Fruit fly (Drosophila melanogaster) whole organism, embryonic: ENCODE results near the gene CG43064.

ENCODE experiments used
- Antp ChIP-seq: fragments of 200-800 bp; sonication (Bioruptor generic); optimal IDR thresholded peaks from 3 replicates; lab custom pipeline; 2016; ENCODE audit warnings: missing biosample characterization, missing genetic modification characterization
- Asciz ChIP-seq: fragments of 200-800 bp; sonication (Bioruptor generic); optimal IDR thresholded peaks from 2 replicates; lab custom pipeline; 2017; ENCODE audit warnings: missing biosample characterization, mild to moderate bottlenecking, missing genetic modification characterization, missing genetic modification reagents
- Atf6 ChIP-seq: fragments of 200-800 bp; sonication (Bioruptor generic); IDR thresholded peaks from 2 replicates; pipeline ENCODE4 v1.3.6; 2022; ENCODE audit warnings: missing biosample characterization, missing genetic modification characterization
- CG10431 ChIP-seq: fragments of 200-800 bp; sonication (Bioruptor generic); optimal IDR thresholded peaks from 3 replicates; lab custom pipeline; 2018; ENCODE audit warnings: missing biosample characterization, mild to moderate bottlenecking, missing genetic modification characterization
- CG10654 ChIP-seq: fragments of 200-800 bp; sonication (Bioruptor generic); optimal IDR thresholded peaks from 2 replicates; lab custom pipeline; 2016; ENCODE audit warnings: missing biosample characterization, missing genetic modification characterization
- CG10979 ChIP-seq: fragments of 200-800 bp; sonication (Bioruptor generic); optimal IDR thresholded peaks from 2 replicates; lab custom pipeline; 2018; ENCODE audit warnings: missing biosample characterization, mild to moderate bottlenecking, missing genetic modification characterization, moderate library complexity
- CG11398 ChIP-seq: fragments of 200-800 bp; sonication (Bioruptor generic); optimal IDR thresholded peaks from 2 replicates; lab custom pipeline; 2016; ENCODE audit warnings: missing biosample characterization, missing genetic modification characterization
- CG14965 ChIP-seq: fragments of 200-800 bp; sonication (Bioruptor generic); optimal IDR thresholded peaks from 2 replicates; lab custom pipeline; 2016; ENCODE audit warnings: missing biosample characterization, missing genetic modification characterization, borderline replicate concordance
- CG15696 ChIP-seq: fragments of 200-800 bp; sonication (Bioruptor generic); optimal IDR thresholded peaks from 2 replicates; lab custom pipeline; 2019; ENCODE audit warnings: missing biosample characterization, mild to moderate bottlenecking, missing genetic modification characterization, moderate library complexity
- CG16863 ChIP-seq: fragments of 200-800 bp; sonication (Bioruptor generic); optimal IDR thresholded peaks from 3 replicates; lab custom pipeline; 2016; ENCODE audit warnings: missing biosample characterization, missing genetic modification characterization
- CG18262 ChIP-seq: fragments of 200-800 bp; optimal IDR thresholded peaks from 3 replicates; lab custom pipeline; 2019; ENCODE audit warnings: missing biosample characterization, mild to moderate bottlenecking, missing genetic modification characterization, moderate library complexity
- CG18599 ChIP-seq: fragments of 200-800 bp; sonication (Bioruptor generic); optimal IDR thresholded peaks from 3 replicates; lab custom pipeline; 2017; ENCODE audit warnings: missing biosample characterization, missing genetic modification characterization, mild to moderate bottlenecking, moderate library complexity, missing genetic modification reagents
- CG34224 ChIP-seq: fragments of 200-800 bp; sonication (Bioruptor generic); IDR thresholded peaks from 3 replicates; pipeline ENCODE4 v1.3.6; 2022; ENCODE audit warnings: missing biosample characterization, missing genetic modification characterization; ENCODE audit not compliant: partially characterized antibody
- CG6654 ChIP-seq: fragments of 200-800 bp; sonication (Bioruptor generic); optimal IDR thresholded peaks from 2 replicates; lab custom pipeline; 2017; ENCODE audit warnings: missing biosample characterization, mild to moderate bottlenecking, missing genetic modification characterization
- CG6791 ChIP-seq: fragments of 200-800 bp; sonication (Bioruptor generic); IDR thresholded peaks from 3 replicates; pipeline ENCODE4 v1.3.6; 2022; ENCODE audit warnings: missing biosample characterization, missing genetic modification characterization; ENCODE audit not compliant: partially characterized antibody
- CG7357 ChIP-seq: fragments of 200-800 bp; sonication (Bioruptor generic); IDR thresholded peaks from 3 replicates; pipeline ENCODE4 v1.3.6; 2022; ENCODE audit warnings: missing biosample characterization, missing genetic modification characterization
- CG7556 ChIP-seq: fragments of 200-800 bp; sonication (Bioruptor generic); optimal IDR thresholded peaks from 2 replicates; lab custom pipeline; 2017; ENCODE audit warnings: missing biosample characterization, mild to moderate bottlenecking, missing genetic modification characterization
- CG7987 ChIP-seq: fragments of 200-800 bp; sonication (Bioruptor generic); optimal IDR thresholded peaks from 2 replicates; lab custom pipeline; 2018; ENCODE audit warnings: missing biosample characterization, mild to moderate bottlenecking, missing genetic modification characterization, moderate library complexity
- CG8290 ChIP-seq, 3 experiments: fragments of 200-800 bp; sonication (Bioruptor generic); optimal IDR thresholded peaks; 2 replicates each; lab custom pipeline; 2016 to 2019; ENCODE audit warnings: missing biosample characterization in 3 of 3, missing genetic modification characterization in 3 of 3, mild to moderate bottlenecking in 2 of 3, moderate library complexity in 1 of 3
- CG9437 ChIP-seq: fragments of 200-800 bp; sonication (Bioruptor generic); optimal IDR thresholded peaks from 2 replicates; lab custom pipeline; 2018; ENCODE audit warnings: missing biosample characterization, mild to moderate bottlenecking, missing genetic modification characterization
- CG9727 ChIP-seq: fragments of 200-800 bp; sonication (Bioruptor generic); optimal IDR thresholded peaks from 3 replicates; lab custom pipeline; 2017; ENCODE audit warnings: missing biosample characterization, mild to moderate bottlenecking, missing genetic modification characterization
- CkIIα-i1 ChIP-seq: fragments of 200-800 bp; sonication (Bioruptor generic); IDR thresholded peaks from 2 replicates; pipeline ENCODE4 v1.3.6; 2022; ENCODE audit warnings: missing biosample characterization, missing genetic modification characterization
- CoRest ChIP-seq: fragments of 200-800 bp; sonication (Bioruptor generic); optimal IDR thresholded peaks from 3 replicates; lab custom pipeline; 2018; ENCODE audit warnings: missing biosample characterization, mild to moderate bottlenecking, missing genetic modification characterization, moderate library complexity
- Dfd ChIP-seq, 2 experiments: fragments of >200 bp; optimal IDR thresholded peaks; 2 replicates each; lab custom pipeline; 2017; ENCODE audit warnings: missing biosample characterization in 2 of 2, missing genetic modification characterization in 2 of 2
- Elba2 ChIP-seq: fragments of 200-800 bp; sonication (Bioruptor generic); optimal IDR thresholded peaks from 3 replicates; lab custom pipeline; 2016; ENCODE audit warnings: missing biosample characterization, missing genetic modification characterization
- Gsc ChIP-seq: fragments of 200-800 bp; sonication (Bioruptor generic); IDR thresholded peaks from 2 replicates; pipeline ENCODE4 v1.3.6; 2022; ENCODE audit warnings: missing biosample characterization, missing genetic modification characterization
- Hr51 ChIP-seq, 2 experiments: fragments of 200-800 bp; sonication (Bioruptor generic); optimal IDR thresholded peaks; 2 replicates in 1 of 2; 3 replicates in 1 of 2; lab custom pipeline; 2016 to 2018; ENCODE audit warnings: missing biosample characterization in 2 of 2, missing genetic modification characterization in 2 of 2, mild to moderate bottlenecking in 1 of 2, moderate library complexity in 1 of 2
- Mrtf ChIP-seq: fragments of 200-800 bp; sonication (Bioruptor generic); IDR thresholded peaks from 3 replicates; pipeline ENCODE4 v1.3.6; 2022; ENCODE audit warnings: missing biosample characterization, missing genetic modification characterization
- NC2β ChIP-seq: fragments of 200-800 bp; sonication (Bioruptor generic); optimal IDR thresholded peaks from 2 replicates; lab custom pipeline; 2016; ENCODE audit warnings: missing biosample characterization, missing genetic modification characterization
- Neu2 ChIP-seq: fragments of 200-800 bp; sonication (Bioruptor generic); optimal IDR thresholded peaks from 3 replicates; lab custom pipeline; 2016; ENCODE audit warnings: missing biosample characterization, missing genetic modification characterization, borderline replicate concordance
- Oaz ChIP-seq: fragments of 200-800 bp; sonication (Bioruptor generic); IDR thresholded peaks from 2 replicates; pipeline ENCODE4 v1.3.6; 2022; ENCODE audit warnings: missing biosample characterization, missing genetic modification characterization
- Rx ChIP-seq: fragments of 200-800 bp; sonication (Bioruptor generic); IDR thresholded peaks from 2 replicates; pipeline ENCODE4 v1.3.6; 2022; ENCODE audit warnings: missing biosample characterization, missing genetic modification characterization
- Spps ChIP-seq: fragments of 200-800 bp; sonication (Bioruptor generic); optimal IDR thresholded peaks from 2 replicates; lab custom pipeline; 2018; ENCODE audit warnings: missing biosample characterization, mild to moderate bottlenecking, missing genetic modification characterization
- Vsx1 ChIP-seq: fragments of 200-800 bp; sonication (Bioruptor generic); optimal IDR thresholded peaks from 2 replicates; lab custom pipeline; 2017; ENCODE audit warnings: missing biosample characterization, mild to moderate bottlenecking, missing genetic modification characterization, missing genetic modification reagents
- ab ChIP-seq: fragments of 200-800 bp; sonication (Bioruptor generic); optimal IDR thresholded peaks from 2 replicates; lab custom pipeline; 2016; ENCODE audit warnings: missing biosample characterization, missing genetic modification characterization
- caup ChIP-seq: fragments of 200-800 bp; sonication (Bioruptor generic); optimal IDR thresholded peaks from 3 replicates; lab custom pipeline; 2017; ENCODE audit warnings: missing biosample characterization, mild to moderate bottlenecking, missing genetic modification characterization, moderate library complexity; ENCODE audit not compliant: severe bottlenecking
- chm ChIP-seq: fragments of 200-800 bp; sonication (Bioruptor generic); IDR thresholded peaks from 2 replicates; pipeline ENCODE4 v1.3.6; 2022; ENCODE audit warnings: missing biosample characterization, missing genetic modification characterization
- gro ChIP-seq: fragments of 200-800 bp; sonication (Bioruptor generic); optimal IDR thresholded peaks from 2 replicates; lab custom pipeline; 2016; ENCODE audit warnings: missing biosample characterization, missing genetic modification characterization
- jing ChIP-seq: fragments of 200-800 bp; sonication (Bioruptor generic); optimal IDR thresholded peaks from 2 replicates; lab custom pipeline; 2018; ENCODE audit warnings: missing biosample characterization, mild to moderate bottlenecking, missing genetic modification characterization
- kay ChIP-seq: fragments of 200-800 bp; sonication (Bioruptor generic); optimal IDR thresholded peaks from 2 replicates; lab custom pipeline; 2016; ENCODE audit warnings: missing biosample characterization, missing genetic modification characterization
- luna ChIP-seq: fragments of 200-800 bp; sonication (Bioruptor generic); optimal IDR thresholded peaks from 2 replicates; lab custom pipeline; 2016; ENCODE audit warnings: missing biosample characterization, missing genetic modification characterization
- prd ChIP-seq, 3 experiments: fragments of >200 bp in 2 of 3; fragments of 200-800 bp in 1 of 3; sonication (Bioruptor generic) in 1 of 3; optimal IDR thresholded peaks in 2 of 3; IDR thresholded peaks in 1 of 3; 2 replicates in 2 of 3; 3 replicates in 1 of 3; pipeline versions ENCODE4 v1.3.6 to Lab custom; 2017 to 2022; ENCODE audit warnings: missing biosample characterization in 1 of 3, missing genetic modification characterization in 1 of 3
- schlank ChIP-seq: fragments of 200-800 bp; sonication (Bioruptor generic); optimal IDR thresholded peaks from 2 replicates; lab custom pipeline; 2018; ENCODE audit warnings: missing biosample characterization, mild to moderate bottlenecking, missing genetic modification characterization
- sisA ChIP-seq: fragments of 200-800 bp; sonication (Bioruptor generic); IDR thresholded peaks from 2 replicates; pipeline ENCODE4 v1.3.6; 2022; ENCODE audit warnings: missing biosample characterization, missing genetic modification characterization
- tap ChIP-seq: fragments of 200-800 bp; optimal IDR thresholded peaks from 3 replicates; lab custom pipeline; 2019; ENCODE audit warnings: missing biosample characterization, mild to moderate bottlenecking, missing genetic modification characterization, moderate library complexity
- tin ChIP-seq: fragments of 200-800 bp; sonication (Bioruptor generic); optimal IDR thresholded peaks from 3 replicates; lab custom pipeline; 2016; ENCODE audit warnings: missing biosample characterization, missing genetic modification characterization
- ttk ChIP-seq: fragments of 200-800 bp; sonication (Bioruptor generic); IDR thresholded peaks from 2 replicates; pipeline ENCODE4 v2.1.2; 2022; ENCODE audit warnings: missing biosample characterization, missing genetic modification characterization
- unc-4 ChIP-seq: fragments of 200-800 bp; sonication (Bioruptor generic); IDR thresholded peaks from 2 replicates; pipeline ENCODE4 v1.3.6; 2022; ENCODE audit warnings: missing biosample characterization, missing genetic modification characterization; ENCODE audit not compliant: partially characterized antibody
- wdn ChIP-seq: fragments of 200-800 bp; sonication (Bioruptor generic); IDR thresholded peaks from 2 replicates; pipeline ENCODE4 v1.3.6; 2022; ENCODE audit warnings: missing biosample characterization, missing genetic modification characterization
- zf30C ChIP-seq: fragments of 200-800 bp; sonication (Bioruptor generic); optimal IDR thresholded peaks from 3 replicates; lab custom pipeline; 2018; ENCODE audit warnings: missing biosample characterization, mild to moderate bottlenecking, missing genetic modification characterization

CG43064 gene

DNA sequence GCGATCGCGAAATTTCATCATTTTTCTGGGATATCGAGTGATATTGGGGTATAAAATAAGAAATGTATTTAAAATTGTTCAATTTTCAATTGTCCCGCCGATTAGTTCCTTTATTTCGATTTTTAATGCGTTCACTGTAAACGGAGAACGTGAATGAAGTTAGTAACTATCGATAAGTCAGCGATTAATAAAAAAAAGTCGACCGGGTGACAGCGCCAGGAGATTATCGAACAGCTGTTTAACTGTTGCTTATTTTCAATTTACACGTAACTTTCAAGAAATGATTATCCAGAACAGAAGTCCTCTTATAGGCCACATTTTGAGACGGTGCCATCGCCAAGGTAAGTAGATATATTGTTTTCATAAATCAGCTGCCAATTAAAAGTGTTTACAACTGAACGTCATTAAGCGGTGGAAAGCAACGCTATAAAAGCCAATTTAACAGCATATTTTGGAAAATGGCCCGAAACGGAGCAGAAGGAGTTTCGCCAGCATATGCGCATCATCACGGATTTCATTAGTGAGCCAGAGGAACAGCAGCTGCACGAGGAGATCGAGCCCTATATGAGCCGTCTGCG, 21.2 kb downstream of the CG43064 start, which contains the start of gene CG14130 (continued):
- TF ChIP-seq CG11398 (GFP tag; lab: Kevin White, UChicago) (no peak), CG10979 (tag; lab: Kevin White, UChicago) (no peak), CG18262 (tag; lab: Kevin White, UChicago) (no peak), gro (GFP tag; lab: Kevin White, UChicago) (no peak), CG34224 (GFP tag; lab: Robert Waterston, UW) (peak; percentile 98), Hr51 (GFP tag; optimal IDR thresholded peaks at IDR 0.05; lab: Kevin White, UChicago) (no peak), Atf6 (GFP tag; lab: Robert Waterston, UW) (no peak), Rx (no peak), Oaz (GFP tag; lab: Robert Waterston, UW) (no peak), jing (GFP tag; lab: Kevin White, UChicago) (no peak), Gsc (no peak), kay (GFP tag; lab: Kevin White, UChicago) (no peak), wdn (no peak), CG7556 (GFP tag; lab: Kevin White, UChicago) (no peak), sisA (no peak), CkIIα-i1 (no peak), ttk (no peak), chm (GFP tag; lab: Robert Waterston, UW) (no peak), CoRest (no peak), Vsx1 (GFP tag; lab: Kevin White, UChicago) (no peak), luna (GFP tag; lab: Kevin White, UChicago) (no peak), CG14965 (GFP tag; lab: Kevin White, UChicago) (no peak), CG9437 (GFP tag; lab: Kevin White, UChicago) (no peak), CG15696 (tag; lab: Kevin White, UChicago) (no peak), ab (GFP tag; lab: Kevin White, UChicago) (no peak), CG8290 (GFP tag; optimal IDR thresholded peaks at IDR 0.05; lab: Kevin White, UChicago) (no peak), CG8290 (tag; optimal IDR thresholded peaks at IDR 0.05; lab: Kevin White, UChicago) (no peak), CG16863 (no peak), Asciz (GFP tag; lab: Kevin White, UChicago) (no peak), caup (GFP tag; lab: Kevin White, UChicago) (no peak), tap (tag; lab: Kevin White, UChicago) (no peak), Spps (tag; lab: Kevin White, UChicago) (no peak), CG6791 (GFP tag; lab: Robert Waterston, UW) (peak; percentile 94), CG9727 (GFP tag; lab: Kevin White, UChicago) (no peak), Elba2 (GFP tag; lab: Kevin White, UChicago) (peak; percentile 62), unc-4 (GFP tag; lab: Robert Waterston, UW) (peak; percentile 92), Neu2 (GFP tag; lab: Kevin White, UChicago) (no peak), NC2β (GFP tag; lab: Kevin White, UChicago) (no peak), schlank (no peak), CG10654 (GFP tag; lab: Kevin White, UChicago) (no peak), prd (optimal IDR thresholded peaks at IDR 0.05; lab: Kevin White, UChicago) (no peak), prd (GFP tag; IDR thresholded peaks at IDR 0.05; lab: Robert Waterston, UW) (no peak), Antp (no peak), tin (GFP tag; lab: Kevin White, UChicago) (no peak), zf30C (GFP tag; lab: Kevin White, UChicago) (no peak), Mrtf (GFP tag; lab: Robert Waterston, UW) (no peak), CG7357 (no peak), CG6654 (no peak), CG18599 (GFP tag; lab: Kevin White, UChicago) (no peak), CG10431 (no peak), Dfd (GFP tag; optimal IDR thresholded peaks at IDR 0.05; lab: Kevin White, UChicago) (no peak), CG7987 (GFP tag; lab: Kevin White, UChicago) (no peak)
